Fruit fly (Drosophila melanogaster) whole organism, embryonic: ENCODE measurements around the gene CG7742.
A peak's percentile ranks its signal among the peaks of the same experiment; 100 is the strongest.

ENCODE experiments used
- Bteb2 ChIP-seq: fragments of 200-800 bp; sonication (Bioruptor generic); optimal IDR thresholded peaks from 2 replicates; lab custom pipeline; 2016; ENCODE audit warnings: missing biosample characterization, missing genetic modification characterization
- CG1024 ChIP-seq: fragments of 200-800 bp; sonication (Bioruptor generic); IDR thresholded peaks from 2 replicates; pipeline ENCODE4 v1.3.6; 2022; ENCODE audit warnings: missing biosample characterization, missing genetic modification characterization
- CG10267 ChIP-seq: fragments of 200-800 bp; sonication (Bioruptor generic); optimal IDR thresholded peaks from 2 replicates; lab custom pipeline; 2018; ENCODE audit warnings: missing biosample characterization, mild to moderate bottlenecking, missing genetic modification characterization, moderate library complexity
- CG10565 ChIP-seq: fragments of 200-800 bp; sonication (Bioruptor generic); optimal IDR thresholded peaks from 3 replicates; lab custom pipeline; 2016; ENCODE audit warnings: missing biosample characterization, mild to moderate bottlenecking, missing genetic modification characterization
- CG12769 ChIP-seq: fragments of 200-800 bp; sonication (Bioruptor generic); optimal IDR thresholded peaks from 2 replicates; lab custom pipeline; 2019; ENCODE audit warnings: missing biosample characterization, mild to moderate bottlenecking, missing genetic modification characterization, moderate library complexity
- CG13296 ChIP-seq: fragments of 200-800 bp; sonication (Bioruptor generic); optimal IDR thresholded peaks from 3 replicates; lab custom pipeline; 2018; ENCODE audit warnings: missing biosample characterization, mild to moderate bottlenecking, missing genetic modification characterization
- CG14441 ChIP-seq: fragments of 200-800 bp; sonication (Bioruptor generic); IDR thresholded peaks from 2 replicates; pipeline ENCODE4 v1.3.6; 2022; ENCODE audit warnings: missing biosample characterization, missing genetic modification characterization
- CG17186 ChIP-seq: fragments of 200-800 bp; sonication (Bioruptor generic); optimal IDR thresholded peaks from 3 replicates; lab custom pipeline; 2017; ENCODE audit warnings: missing biosample characterization, missing genetic modification reagents, missing genetic modification characterization
- CG4328 ChIP-seq: fragments of 200-800 bp; sonication (Bioruptor generic); optimal IDR thresholded peaks from 3 replicates; lab custom pipeline; 2017; ENCODE audit warnings: missing biosample characterization, missing genetic modification reagents, missing genetic modification characterization
- CG4404 ChIP-seq: fragments of 200-800 bp; sonication (Bioruptor generic); IDR thresholded peaks from 2 replicates; pipeline ENCODE4 v1.3.6; 2022; ENCODE audit warnings: missing biosample characterization, missing genetic modification characterization
- CG5245 ChIP-seq: fragments of 200-800 bp; sonication (Bioruptor generic); optimal IDR thresholded peaks from 3 replicates; lab custom pipeline; 2016; ENCODE audit warnings: missing biosample characterization, missing genetic modification characterization
- CG6175 ChIP-seq: fragments of 200-800 bp; sonication (Bioruptor generic); IDR thresholded peaks from 3 replicates; pipeline ENCODE4 v1.3.6; 2022; ENCODE audit warnings: missing biosample characterization, missing genetic modification characterization
- CG6272 ChIP-seq: fragments of 200-800 bp; sonication (Bioruptor generic); IDR thresholded peaks from 2 replicates; pipeline ENCODE4 v1.3.6; 2022; ENCODE audit warnings: missing biosample characterization, missing genetic modification characterization
- CG6683 ChIP-seq: fragments of 200-800 bp; sonication (Bioruptor generic); optimal IDR thresholded peaks from 2 replicates; lab custom pipeline; 2017; ENCODE audit warnings: missing biosample characterization, mild to moderate bottlenecking, missing genetic modification characterization, missing genetic modification reagents
- CG9932 ChIP-seq: fragments of 200-800 bp; sonication (Bioruptor generic); IDR thresholded peaks from 2 replicates; pipeline ENCODE4 v1.3.6; 2022; ENCODE audit warnings: missing biosample characterization, missing genetic modification characterization
- D ChIP-seq, 2 experiments: fragments of 200-800 bp in 1 of 2; fragments of >200 bp in 1 of 2; sonication (Bioruptor generic) in 1 of 2; optimal IDR thresholded peaks; 2 replicates in 1 of 2; 3 replicates in 1 of 2; lab custom pipeline; 2017; ENCODE audit warnings: mild to moderate bottlenecking in 1 of 2, missing biosample characterization in 1 of 2, missing genetic modification characterization in 1 of 2, missing genetic modification reagents in 1 of 2
- Elba2 ChIP-seq: fragments of 200-800 bp; sonication (Bioruptor generic); optimal IDR thresholded peaks from 3 replicates; lab custom pipeline; 2016; ENCODE audit warnings: missing biosample characterization, missing genetic modification characterization
- Fer1 ChIP-seq: fragments of 200-800 bp; sonication (Bioruptor generic); optimal IDR thresholded peaks from 2 replicates; lab custom pipeline; 2017; ENCODE audit warnings: missing biosample characterization, mild to moderate bottlenecking, missing genetic modification characterization
- HHEX ChIP-seq: fragments of 200-800 bp; sonication (Bioruptor generic); optimal IDR thresholded peaks from 3 replicates; lab custom pipeline; 2017; ENCODE audit warnings: missing biosample characterization, mild to moderate bottlenecking, missing genetic modification characterization, missing genetic modification reagents
- HLH4C ChIP-seq: fragments of 200-800 bp; sonication (Bioruptor generic); IDR thresholded peaks from 3 replicates; pipeline ENCODE4 v1.3.6; 2022; ENCODE audit warnings: missing biosample characterization, missing genetic modification characterization; ENCODE audit not compliant: partially characterized antibody
- Hey ChIP-seq: fragments of 200-800 bp; sonication (Bioruptor generic); optimal IDR thresholded peaks from 3 replicates; lab custom pipeline; 2018; ENCODE audit warnings: missing biosample characterization, mild to moderate bottlenecking, missing genetic modification characterization
- HmgZ ChIP-seq: fragments of 200-800 bp; sonication (Bioruptor generic); optimal IDR thresholded peaks from 2 replicates; lab custom pipeline; 2018; ENCODE audit warnings: missing biosample characterization, mild to moderate bottlenecking, missing genetic modification characterization
- Oli ChIP-seq: fragments of 200-800 bp; sonication (Bioruptor generic); optimal IDR thresholded peaks from 2 replicates; lab custom pipeline; 2018; ENCODE audit warnings: missing biosample characterization, mild to moderate bottlenecking, missing genetic modification characterization, moderate library complexity
- Ravus ChIP-seq: fragments of 200-800 bp; sonication (Bioruptor generic); IDR thresholded peaks from 2 replicates; pipeline ENCODE4 v1.3.6; 2022; ENCODE audit warnings: missing biosample characterization, missing genetic modification characterization
- Sox102F ChIP-seq: fragments of 200-800 bp; sonication (Bioruptor generic); optimal IDR thresholded peaks from 2 replicates; lab custom pipeline; 2018; ENCODE audit warnings: missing biosample characterization, mild to moderate bottlenecking, missing genetic modification characterization, moderate library complexity
- Sry-δ ChIP-seq: fragments of 200-800 bp; sonication (Bioruptor generic); optimal IDR thresholded peaks from 2 replicates; lab custom pipeline; 2016; ENCODE audit warnings: missing biosample characterization, missing genetic modification characterization
- Stat92E ChIP-seq, 3 experiments: fragments of >200 bp in 2 of 3; fragments of 200-800 bp in 1 of 3; sonication (Bioruptor generic) in 1 of 3; optimal IDR thresholded peaks; 2 replicates each; lab custom pipeline; 2017 to 2019; ENCODE audit warnings: missing biosample characterization in 3 of 3, missing genetic modification characterization in 3 of 3, mild to moderate bottlenecking in 1 of 3, moderate library complexity in 1 of 3
- bigmax ChIP-seq: fragments of 200-800 bp; sonication (Bioruptor generic); optimal IDR thresholded peaks from 2 replicates; lab custom pipeline; 2018; ENCODE audit warnings: missing biosample characterization, mild to moderate bottlenecking, missing genetic modification characterization
- bowl ChIP-seq: fragments of 200-800 bp; sonication (Bioruptor generic); IDR thresholded peaks from 2 replicates; pipeline ENCODE4 v1.3.6; 2022; ENCODE audit warnings: missing biosample characterization, missing genetic modification characterization
- bsh ChIP-seq, 2 experiments: fragments of 200-800 bp; sonication (Bioruptor generic); optimal IDR thresholded peaks; 2 replicates each; lab custom pipeline; 2017 to 2018; ENCODE audit warnings: mild to moderate bottlenecking in 2 of 2, missing biosample characterization in 2 of 2, missing genetic modification characterization in 2 of 2, moderate library complexity in 1 of 2
- crol ChIP-seq: fragments of 200-800 bp; sonication (Bioruptor generic); IDR thresholded peaks from 2 replicates; pipeline ENCODE4 v1.3.6; 2022; ENCODE audit warnings: missing biosample characterization, missing genetic modification characterization
- da ChIP-seq: fragments of 200-800 bp; sonication (Bioruptor generic); optimal IDR thresholded peaks from 2 replicates; lab custom pipeline; 2016; ENCODE audit warnings: missing biosample characterization, missing genetic modification characterization
- dan ChIP-seq: fragments of 200-800 bp; sonication (Bioruptor generic); IDR thresholded peaks from 2 replicates; pipeline ENCODE4 v1.3.6; 2022; ENCODE audit warnings: missing biosample characterization, missing genetic modification characterization
- danr ChIP-seq: fragments of 200-800 bp; sonication (Bioruptor generic); IDR thresholded peaks from 2 replicates; pipeline ENCODE4 v1.3.6; 2022; ENCODE audit warnings: missing biosample characterization, missing genetic modification characterization
- dati ChIP-seq: fragments of 200-800 bp; sonication (Bioruptor generic); IDR thresholded peaks from 2 replicates; pipeline ENCODE4 v1.3.6; 2022; ENCODE audit warnings: missing biosample characterization, missing genetic modification characterization
- dpn ChIP-seq, 2 experiments: fragments of 200-800 bp; sonication (Bioruptor generic); optimal IDR thresholded peaks; 3 replicates each; lab custom pipeline; 2016; ENCODE audit warnings: missing biosample characterization in 2 of 2, missing genetic modification characterization in 2 of 2
- dysf ChIP-seq: fragments of 200-800 bp; sonication (Bioruptor generic); IDR thresholded peaks from 3 replicates; pipeline ENCODE4 v1.3.6; 2022; ENCODE audit warnings: missing biosample characterization, missing genetic modification characterization
- hth ChIP-seq: fragments of >200 bp; optimal IDR thresholded peaks from 2 replicates; lab custom pipeline; 2017; ENCODE audit warnings: inconsistent platforms
- kay ChIP-seq: fragments of 200-800 bp; sonication (Bioruptor generic); optimal IDR thresholded peaks from 2 replicates; lab custom pipeline; 2016; ENCODE audit warnings: missing biosample characterization, missing genetic modification characterization
- mam ChIP-seq: fragments of 200-800 bp; sonication (Bioruptor generic); optimal IDR thresholded peaks from 3 replicates; lab custom pipeline; 2016; ENCODE audit warnings: missing biosample characterization, missing genetic modification characterization
- onecut ChIP-seq: fragments of 200-800 bp; sonication (Bioruptor generic); IDR thresholded peaks from 2 replicates; pipeline ENCODE4 v1.3.6; 2022; ENCODE audit warnings: missing biosample characterization, missing genetic modification characterization
- pho ChIP-seq: fragments of 200-800 bp; sonication (Bioruptor generic); optimal IDR thresholded peaks from 2 replicates; lab custom pipeline; 2016; ENCODE audit warnings: missing biosample characterization, missing genetic modification characterization
- prd ChIP-seq, 3 experiments: fragments of >200 bp in 2 of 3; fragments of 200-800 bp in 1 of 3; sonication (Bioruptor generic) in 1 of 3; optimal IDR thresholded peaks in 2 of 3; IDR thresholded peaks in 1 of 3; 2 replicates in 2 of 3; 3 replicates in 1 of 3; pipeline versions ENCODE4 v1.3.6 to Lab custom; 2017 to 2022; ENCODE audit warnings: missing biosample characterization in 1 of 3, missing genetic modification characterization in 1 of 3
- pros ChIP-seq: fragments of 200-800 bp; sonication (Bioruptor generic); optimal IDR thresholded peaks from 3 replicates; lab custom pipeline; 2019; ENCODE audit warnings: missing biosample characterization, mild to moderate bottlenecking, missing genetic modification characterization, moderate library complexity
- row ChIP-seq: fragments of 200-800 bp; sonication (Bioruptor generic); IDR thresholded peaks from 3 replicates; pipeline ENCODE4 v1.3.6; 2022; ENCODE audit warnings: missing biosample characterization, missing genetic modification characterization
- sens-2 ChIP-seq: fragments of 200-800 bp; sonication (Bioruptor generic); IDR thresholded peaks from 2 replicates; pipeline ENCODE4 v1.3.6; 2022; ENCODE audit warnings: missing biosample characterization, missing genetic modification characterization
- seq ChIP-seq: fragments of 200-800 bp; sonication (Bioruptor generic); IDR thresholded peaks from 2 replicates; pipeline ENCODE4 v1.3.6; 2022; ENCODE audit warnings: missing biosample characterization, missing genetic modification characterization
- tll ChIP-seq, 2 experiments: fragments of 200-800 bp in 1 of 2; fragments of >200 bp in 1 of 2; sonication (Bioruptor generic) in 1 of 2; optimal IDR thresholded peaks; 2 replicates each; lab custom pipeline; 2017 to 2019; ENCODE audit warnings: missing biosample characterization in 2 of 2, missing genetic modification characterization in 2 of 2, mild to moderate bottlenecking in 1 of 2, moderate library complexity in 1 of 2
- vnd ChIP-seq: fragments of 200-800 bp; sonication (Bioruptor generic); IDR thresholded peaks from 3 replicates; pipeline ENCODE4 v1.3.6; 2022; ENCODE audit warnings: missing biosample characterization, missing genetic modification characterization; ENCODE audit not compliant: partially characterized antibody
- vvl ChIP-seq: fragments of 200-800 bp; sonication (Bioruptor generic); IDR thresholded peaks from 2 replicates; pipeline ENCODE4 v1.3.6; 2022; ENCODE audit warnings: missing biosample characterization, missing genetic modification characterization
- yki ChIP-seq: fragments of >200 bp; optimal IDR thresholded peaks from 3 replicates; lab custom pipeline; 2018

CG7742 gene

dm6 chr2L:5196684-5197083, 18.2 kb downstream of the CG7742 start (continued):
- TF ChIP-seq Elba2 (no peak), row (GFP tag; lab: Robert Waterston, UW) (no peak), HLH4C (no peak), Sox102F (GFP tag; lab: Kevin White, UChicago) (no peak), danr (GFP tag; lab: Robert Waterston, UW) (no peak), CG9932 (peak; percentile 42), vnd (GFP tag; lab: Robert Waterston, UW) (no peak), Stat92E (GFP tag; optimal IDR thresholded peaks at IDR 0.05; lab: Kevin White, UChicago) (no peak), prd (optimal IDR thresholded peaks at IDR 0.05; lab: Kevin White, UChicago) (no peak), prd (GFP tag; IDR thresholded peaks at IDR 0.05; lab: Robert Waterston, UW) (no peak), CG1024 (GFP tag; lab: Robert Waterston, UW) (no peak), da (no peak), yki (no peak), CG12769 (tag; lab: Kevin White, UChicago) (no peak), D (optimal IDR thresholded peaks at IDR 0.05; lab: Kevin White, UChicago) (no peak), D (GFP tag; optimal IDR thresholded peaks at IDR 0.05; lab: Kevin White, UChicago) (peak; percentile 35), CG10565 (GFP tag; lab: Kevin White, UChicago) (no peak), bigmax (no peak), CG5245 (no peak), kay (GFP tag; lab: Kevin White, UChicago) (no peak), sens-2 (GFP tag; lab: Robert Waterston, UW) (no peak), Fer1 (GFP tag; lab: Kevin White, UChicago) (peak; percentile 84), Oli (tag; lab: Kevin White, UChicago) (no peak), CG6683 (GFP tag; lab: Kevin White, UChicago) (peak; percentile 64), onecut (peak; percentile 33; the same call in 1 of the 2 replicates), Ravus (GFP tag; lab: Robert Waterston, UW) (no peak), tll (GFP tag; optimal IDR thresholded peaks at IDR 0.05; lab: Kevin White, UChicago) (no peak), dpn (GFP tag; optimal IDR thresholded peaks at IDR 0.05; lab: Kevin White, UChicago) (no peak), dan (no peak), CG6272 (GFP tag; lab: Robert Waterston, UW) (no peak), HmgZ (peak; percentile 74), pros (GFP tag; lab: Kevin White, UChicago) (no peak), bowl (no peak), CG6175 (GFP tag; lab: Robert Waterston, UW) (no peak), CG4404 (GFP tag; lab: Robert Waterston, UW) (no peak), CG4328 (GFP tag; lab: Kevin White, UChicago) (peak; percentile 68), dati (no peak), seq (GFP tag; lab: Robert Waterston, UW) (peak; percentile 67; the same call in 1 of the 2 replicates), mam (no peak), CG17186 (GFP tag; lab: Kevin White, UChicago) (no peak), pho (GFP tag; lab: Kevin White, UChicago) (peak; percentile 11), CG10267 (no peak), Hey (tag; lab: Kevin White, UChicago) (peak; percentile 55), vvl (GFP tag; lab: Robert Waterston, UW) (peak; percentile 45; the same call in 1 of the 2 replicates), Sry-δ (GFP tag; lab: Kevin White, UChicago) (no peak), CG14441 (GFP tag; lab: Robert Waterston, UW) (no peak), crol (GFP tag; lab: Robert Waterston, UW) (no peak), Bteb2 (GFP tag; lab: Kevin White, UChicago) (no peak), CG13296 (GFP tag; lab: Kevin White, UChicago) (peak; percentile 82), dysf (GFP tag; lab: Robert Waterston, UW) (no peak), hth (lab: Kevin White, UChicago) (no peak), HHEX (peak; percentile 75), bsh (GFP tag; optimal IDR thresholded peaks at IDR 0.05; lab: Kevin White, UChicago) (no peak)
